Worm (Caenorhabditis elegans): ENCODE data around the gene F34D10.4.

DNA sequence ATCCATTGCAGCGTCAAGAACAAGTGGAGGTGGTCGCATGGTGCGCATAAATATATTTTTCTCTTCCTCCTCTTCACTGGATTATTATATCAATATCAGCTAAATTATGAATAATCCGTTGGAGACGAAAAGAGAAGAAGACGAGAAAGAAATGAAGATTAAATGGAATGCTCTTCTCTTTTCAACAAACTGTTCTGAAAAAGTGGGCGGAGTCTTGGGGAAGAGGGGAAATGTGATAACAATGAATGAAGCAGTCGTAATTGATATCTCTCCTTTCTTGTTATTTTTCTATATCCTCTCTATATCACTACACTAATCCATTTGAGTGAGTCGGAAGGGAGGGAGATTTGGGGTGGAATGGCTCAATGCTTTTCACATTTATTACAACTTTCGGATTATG, 22.9 kb downstream of the F34D10.4 start, which contains the start of gene arcp-1:
- no peak for TF ChIP-seq fkh-10 (GFP tag; optimal IDR thresholded peaks at IDR 0.05)
- TF ChIP-seq ceh-16 (tag; optimal IDR thresholded peaks at IDR 0.05) = no peak
- TF ChIP-seq ama-1 (optimal IDR thresholded peaks at IDR 0.05) = no peak
- TF ChIP-seq elt-2 (tag; optimal IDR thresholded peaks at IDR 0.05) = no peak
- no peak for TF ChIP-seq nhr-11 (tag; optimal IDR thresholded peaks at IDR 0.05)
- no peak for TF ChIP-seq ceh-82 (tag; optimal IDR thresholded peaks at IDR 0.05)
- TF ChIP-seq skn-1 (tag; optimal IDR thresholded peaks at IDR 0.05) = no peak
- no peak for TF ChIP-seq hmg-11 (tag; optimal IDR thresholded peaks at IDR 0.05)
- TF ChIP-seq nfya-1 (tag; optimal IDR thresholded peaks at IDR 0.05; ENCODE audit: insufficient read depth) = no peak

Measured in whole organism, L3 larva.